Fruit fly (Drosophila melanogaster) whole organism, embryonic: ENCODE data around the gene CG5521.

Experiments
- Abd-B ChIP-seq: fragments of 200-800 bp; sonication (Bioruptor generic); optimal IDR thresholded peaks from 2 replicates; lab custom pipeline; 2018; ENCODE audit warnings: missing biosample characterization, mild to moderate bottlenecking, missing genetic modification characterization, moderate library complexity
- Ada2b ChIP-seq: fragments of 200-800 bp; sonication (Bioruptor generic); IDR thresholded peaks from 2 replicates; pipeline ENCODE4 v1.3.6; 2022; ENCODE audit warnings: missing biosample characterization, missing genetic modification characterization
- B-H1 ChIP-seq: fragments of 200-800 bp; sonication (Bioruptor generic); IDR thresholded peaks from 3 replicates; pipeline ENCODE4 v1.3.6; 2022; ENCODE audit warnings: missing biosample characterization, missing genetic modification characterization
- BEAF-32 ChIP-seq: fragments of 200-800 bp; sonication (Bioruptor generic); optimal IDR thresholded peaks from 3 replicates; lab custom pipeline; 2017; ENCODE audit warnings: missing biosample characterization, missing genetic modification characterization, mild to moderate bottlenecking, moderate library complexity, missing genetic modification reagents
- CG1024 ChIP-seq: fragments of 200-800 bp; sonication (Bioruptor generic); IDR thresholded peaks from 2 replicates; pipeline ENCODE4 v1.3.6; 2022; ENCODE audit warnings: missing biosample characterization, missing genetic modification characterization
- CG12071 ChIP-seq: fragments of 200-800 bp; sonication (Bioruptor generic); optimal IDR thresholded peaks from 3 replicates; lab custom pipeline; 2018; ENCODE audit warnings: missing biosample characterization, mild to moderate bottlenecking, missing genetic modification characterization
- CG12155 ChIP-seq: fragments of 200-800 bp; sonication (Bioruptor generic); optimal IDR thresholded peaks from 3 replicates; lab custom pipeline; 2016; ENCODE audit warnings: missing biosample characterization, missing genetic modification characterization
- CG12219 ChIP-seq: fragments of 200-800 bp; sonication (Bioruptor generic); optimal IDR thresholded peaks from 3 replicates; lab custom pipeline; 2018; ENCODE audit warnings: missing biosample characterization, mild to moderate bottlenecking, missing genetic modification characterization
- CG13894 ChIP-seq: fragments of 200-800 bp; sonication (Bioruptor generic); optimal IDR thresholded peaks from 3 replicates; lab custom pipeline; 2018; ENCODE audit warnings: missing biosample characterization, mild to moderate bottlenecking, missing genetic modification characterization, moderate library complexity
- CG1529 ChIP-seq: fragments of 200-800 bp; sonication (Bioruptor generic); optimal IDR thresholded peaks from 3 replicates; lab custom pipeline; 2018; ENCODE audit warnings: missing biosample characterization, missing genetic modification characterization
- CG16863 ChIP-seq: fragments of 200-800 bp; sonication (Bioruptor generic); optimal IDR thresholded peaks from 3 replicates; lab custom pipeline; 2016; ENCODE audit warnings: missing biosample characterization, missing genetic modification characterization
- CG17328 ChIP-seq: fragments of 200-800 bp; sonication (Bioruptor generic); IDR thresholded peaks from 2 replicates; pipeline ENCODE4 v1.3.6; 2022; ENCODE audit warnings: missing biosample characterization, missing genetic modification characterization
- CG17568 ChIP-seq: fragments of 200-800 bp; sonication (Bioruptor generic); optimal IDR thresholded peaks from 2 replicates; lab custom pipeline; 2018; ENCODE audit warnings: missing biosample characterization, mild to moderate bottlenecking, missing genetic modification characterization, moderate library complexity
- CG1792 ChIP-seq: fragments of 200-800 bp; sonication (Bioruptor generic); optimal IDR thresholded peaks from 2 replicates; lab custom pipeline; 2016; ENCODE audit warnings: missing biosample characterization, missing genetic modification characterization
- CG18011 ChIP-seq: fragments of 200-800 bp; sonication (Bioruptor generic); optimal IDR thresholded peaks from 2 replicates; lab custom pipeline; 2017; ENCODE audit warnings: missing biosample characterization, missing genetic modification characterization, mild to moderate bottlenecking, moderate library complexity, missing genotype
- CG2875 ChIP-seq: fragments of 200-800 bp; sonication (Bioruptor generic); optimal IDR thresholded peaks from 2 replicates; lab custom pipeline; 2017; ENCODE audit warnings: missing biosample characterization, mild to moderate bottlenecking, missing genetic modification characterization, missing genetic modification reagents
- CG34224 ChIP-seq: fragments of 200-800 bp; sonication (Bioruptor generic); IDR thresholded peaks from 3 replicates; pipeline ENCODE4 v1.3.6; 2022; ENCODE audit warnings: missing biosample characterization, missing genetic modification characterization; ENCODE audit not compliant: partially characterized antibody
- CG6689 ChIP-seq: fragments of 200-800 bp; sonication (Bioruptor generic); IDR thresholded peaks from 2 replicates; pipeline ENCODE4 v1.3.6; 2022; ENCODE audit warnings: missing biosample characterization, missing genetic modification characterization
- CG6765 ChIP-seq: fragments of 200-800 bp; sonication (Bioruptor generic); optimal IDR thresholded peaks from 3 replicates; lab custom pipeline; 2017; ENCODE audit warnings: missing biosample characterization, mild to moderate bottlenecking, missing genetic modification characterization
- CG8089 ChIP-seq: fragments of 200-800 bp; sonication (Bioruptor generic); optimal IDR thresholded peaks from 3 replicates; lab custom pipeline; 2016; ENCODE audit warnings: missing biosample characterization, missing genetic modification characterization
- Chrac-16 ChIP-seq: fragments of 200-800 bp; sonication (Bioruptor generic); optimal IDR thresholded peaks from 3 replicates; lab custom pipeline; 2016; ENCODE audit warnings: missing biosample characterization, missing genetic modification characterization
- Dbx ChIP-seq: fragments of 200-800 bp; sonication (Bioruptor generic); IDR thresholded peaks from 3 replicates; pipeline ENCODE4 v1.3.6; 2022; ENCODE audit warnings: missing biosample characterization, missing genetic modification characterization
- Dip2 ChIP-seq: fragments of 200-800 bp; sonication (Bioruptor generic); IDR thresholded peaks from 2 replicates; pipeline ENCODE4 v1.3.6; 2022; ENCODE audit warnings: missing biosample characterization, missing genetic modification characterization
- Doc3 ChIP-seq: fragments of 200-800 bp; sonication (Bioruptor generic); IDR thresholded peaks from 3 replicates; pipeline ENCODE4 v1.3.6; 2022; ENCODE audit warnings: missing biosample characterization, missing genetic modification characterization; ENCODE audit not compliant: partially characterized antibody
- Eip74EF ChIP-seq, 2 experiments: fragments of 200-800 bp in 1 of 2; fragments of >200 bp in 1 of 2; sonication (Bioruptor generic) in 1 of 2; optimal IDR thresholded peaks; 2 replicates each; lab custom pipeline; 2017 to 2019; ENCODE audit warnings: missing biosample characterization in 2 of 2, missing genetic modification characterization in 2 of 2, mild to moderate bottlenecking in 1 of 2, moderate library complexity in 1 of 2
- Fer1 ChIP-seq: fragments of 200-800 bp; sonication (Bioruptor generic); optimal IDR thresholded peaks from 2 replicates; lab custom pipeline; 2017; ENCODE audit warnings: missing biosample characterization, mild to moderate bottlenecking, missing genetic modification characterization
- Fer3 ChIP-seq: fragments of 200-800 bp; sonication (Bioruptor generic); optimal IDR thresholded peaks from 2 replicates; lab custom pipeline; 2018; ENCODE audit warnings: missing biosample characterization, mild to moderate bottlenecking, missing genetic modification characterization, moderate library complexity
- Mes4 ChIP-seq: fragments of 200-800 bp; sonication (Bioruptor generic); optimal IDR thresholded peaks from 2 replicates; lab custom pipeline; 2016; ENCODE audit warnings: missing biosample characterization, missing genetic modification characterization
- Mrtf ChIP-seq: fragments of 200-800 bp; sonication (Bioruptor generic); IDR thresholded peaks from 3 replicates; pipeline ENCODE4 v1.3.6; 2022; ENCODE audit warnings: missing biosample characterization, missing genetic modification characterization
- NFAT ChIP-seq: fragments of 200-800 bp; sonication (Bioruptor generic); IDR thresholded peaks from 2 replicates; pipeline ENCODE4 v1.3.6; 2022; ENCODE audit warnings: missing biosample characterization, missing genetic modification characterization
- Optix ChIP-seq: fragments of 200-800 bp; sonication (Bioruptor generic); IDR thresholded peaks from 3 replicates; pipeline ENCODE4 v1.3.6; 2022; ENCODE audit warnings: missing biosample characterization, missing genetic modification characterization
- Poxn ChIP-seq: fragments of 200-800 bp; sonication (Bioruptor generic); IDR thresholded peaks from 2 replicates; pipeline ENCODE4 v1.3.6; 2022; ENCODE audit warnings: missing biosample characterization, missing genetic modification characterization
- Spps ChIP-seq: fragments of 200-800 bp; sonication (Bioruptor generic); optimal IDR thresholded peaks from 2 replicates; lab custom pipeline; 2018; ENCODE audit warnings: missing biosample characterization, mild to moderate bottlenecking, missing genetic modification characterization
- YL-1 ChIP-seq: fragments of 200-800 bp; sonication (Bioruptor generic); optimal IDR thresholded peaks from 3 replicates; lab custom pipeline; 2017; ENCODE audit warnings: missing biosample characterization, mild to moderate bottlenecking, missing genetic modification characterization
- ab ChIP-seq: fragments of 200-800 bp; sonication (Bioruptor generic); optimal IDR thresholded peaks from 2 replicates; lab custom pipeline; 2016; ENCODE audit warnings: missing biosample characterization, missing genetic modification characterization
- ac ChIP-seq: fragments of 200-800 bp; sonication (Bioruptor generic); optimal IDR thresholded peaks from 3 replicates; lab custom pipeline; 2017; ENCODE audit warnings: missing biosample characterization, mild to moderate bottlenecking, missing genetic modification characterization
- bab2 ChIP-seq: fragments of 200-800 bp; sonication (Bioruptor generic); optimal IDR thresholded peaks from 2 replicates; lab custom pipeline; 2016; ENCODE audit warnings: missing biosample characterization, missing genetic modification characterization
- cas ChIP-seq: fragments of 200-800 bp; sonication (Bioruptor generic); IDR thresholded peaks from 2 replicates; pipeline ENCODE4 v1.3.6; 2022; ENCODE audit warnings: missing biosample characterization, missing genetic modification characterization
- da ChIP-seq: fragments of 200-800 bp; sonication (Bioruptor generic); optimal IDR thresholded peaks from 2 replicates; lab custom pipeline; 2016; ENCODE audit warnings: missing biosample characterization, missing genetic modification characterization
- exex ChIP-seq: fragments of 200-800 bp; sonication (Bioruptor generic); optimal IDR thresholded peaks from 4 replicates; lab custom pipeline; 2018; ENCODE audit warnings: missing biosample characterization, mild to moderate bottlenecking, missing genetic modification characterization, moderate library complexity
- fd102C ChIP-seq: fragments of 200-800 bp; sonication (Bioruptor generic); optimal IDR thresholded peaks from 2 replicates; lab custom pipeline; 2018; ENCODE audit warnings: missing biosample characterization, mild to moderate bottlenecking, missing genetic modification characterization, moderate library complexity
- luna ChIP-seq: fragments of 200-800 bp; sonication (Bioruptor generic); optimal IDR thresholded peaks from 2 replicates; lab custom pipeline; 2016; ENCODE audit warnings: missing biosample characterization, missing genetic modification characterization
- mam ChIP-seq: fragments of 200-800 bp; sonication (Bioruptor generic); optimal IDR thresholded peaks from 3 replicates; lab custom pipeline; 2016; ENCODE audit warnings: missing biosample characterization, missing genetic modification characterization
- mirr ChIP-seq: fragments of 200-800 bp; sonication (Bioruptor generic); optimal IDR thresholded peaks from 3 replicates; lab custom pipeline; 2018; ENCODE audit warnings: missing biosample characterization, mild to moderate bottlenecking, missing genetic modification characterization
- p53 ChIP-seq: fragments of 200-800 bp; sonication (Bioruptor generic); optimal IDR thresholded peaks from 2 replicates; lab custom pipeline; 2016; ENCODE audit warnings: missing biosample characterization, missing genetic modification characterization
- pita ChIP-seq: fragments of 200-800 bp; sonication (Bioruptor generic); optimal IDR thresholded peaks from 2 replicates; lab custom pipeline; 2017; ENCODE audit warnings: missing biosample characterization, mild to moderate bottlenecking, missing genetic modification characterization
- pros ChIP-seq: fragments of 200-800 bp; sonication (Bioruptor generic); optimal IDR thresholded peaks from 3 replicates; lab custom pipeline; 2019; ENCODE audit warnings: missing biosample characterization, mild to moderate bottlenecking, missing genetic modification characterization, moderate library complexity
- rib ChIP-seq: fragments of 200-800 bp; sonication (Bioruptor generic); IDR thresholded peaks from 2 replicates; pipeline ENCODE4 v1.3.6; 2022; ENCODE audit warnings: missing biosample characterization, missing genetic modification characterization
- slbo ChIP-seq: fragments of 200-800 bp; sonication (Bioruptor generic); IDR thresholded peaks from 2 replicates; pipeline ENCODE4 v1.3.6; 2022; ENCODE audit warnings: missing biosample characterization, missing genetic modification characterization
- ttk ChIP-seq: fragments of 200-800 bp; sonication (Bioruptor generic); IDR thresholded peaks from 2 replicates; pipeline ENCODE4 v2.1.2; 2022; ENCODE audit warnings: missing biosample characterization, missing genetic modification characterization
- zfh1 ChIP-seq: fragments of 200-800 bp; sonication (Bioruptor generic); IDR thresholded peaks from 3 replicates; pipeline ENCODE4 v1.3.6; 2022; ENCODE audit warnings: missing biosample characterization, missing genetic modification characterization
- zfh2 ChIP-seq: fragments of 200-800 bp; sonication (Bioruptor generic); optimal IDR thresholded peaks from 2 replicates; lab custom pipeline; 2016; ENCODE audit warnings: missing biosample characterization, missing genetic modification characterization

Gene CG5521

DNA sequence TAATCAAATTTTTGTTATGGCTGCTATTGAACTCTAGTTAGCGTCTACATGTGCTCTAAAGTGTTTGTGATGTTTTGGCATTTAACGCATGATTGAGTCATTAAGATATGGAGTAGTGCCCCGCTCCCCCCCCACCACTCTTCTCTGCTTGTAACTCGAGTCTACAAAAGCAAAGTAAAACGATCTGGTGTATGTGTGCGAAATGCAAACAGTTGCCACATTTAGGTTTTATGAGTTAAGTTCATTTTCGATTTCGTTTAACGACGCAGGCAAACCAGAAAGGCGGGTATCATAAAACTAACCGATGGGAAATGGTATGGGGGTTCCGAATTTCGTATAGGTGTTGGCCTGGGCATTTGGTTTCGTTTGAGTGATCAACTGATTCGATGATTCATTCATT lies 32.2 kb upstream of the CG5521 start (continued):
- peak; percentile 42 for TF ChIP-seq CG12071
- TF ChIP-seq da (GFP tag; lab: Kevin White, UChicago), result no peak
- no peak for TF ChIP-seq Eip74EF (GFP tag; optimal IDR thresholded peaks at IDR 0.05; lab: Kevin White, UChicago)
- TF ChIP-seq p53 (GFP tag; lab: Kevin White, UChicago), result no peak
- no peak for TF ChIP-seq CG17568 (GFP tag; lab: Kevin White, UChicago)
- no peak for TF ChIP-seq CG18011
- TF ChIP-seq B-H1, result no peak
- TF ChIP-seq pros (GFP tag; lab: Kevin White, UChicago), result no peak
- TF ChIP-seq rib, result no peak
- peak; percentile 48 for TF ChIP-seq Abd-B (GFP tag; lab: Kevin White, UChicago)
- no peak for TF ChIP-seq zfh1 (GFP tag; lab: Robert Waterston, UW)
- no peak for TF ChIP-seq CG6689 (GFP tag; lab: Robert Waterston, UW)
- TF ChIP-seq CG34224 (GFP tag; lab: Robert Waterston, UW), result no peak
- no peak for TF ChIP-seq CG12219 (GFP tag; lab: Kevin White, UChicago)
- no peak for TF ChIP-seq BEAF-32 (GFP tag; lab: Kevin White, UChicago)
- TF ChIP-seq Doc3 (GFP tag; lab: Robert Waterston, UW), result no peak
- no peak for TF ChIP-seq Optix (GFP tag; lab: Robert Waterston, UW)
- no peak for TF ChIP-seq ac (GFP tag; lab: Kevin White, UChicago)
- peak; percentile 25 for TF ChIP-seq exex
- peak; percentile 70 for TF ChIP-seq CG13894 (tag; lab: Kevin White, UChicago)
- TF ChIP-seq NFAT (GFP tag; lab: Robert Waterston, UW), result peak; percentile 22; the same call in 1 of the 2 replicates
- no peak for TF ChIP-seq CG6765 (GFP tag; lab: Kevin White, UChicago)
- TF ChIP-seq Mes4 (GFP tag; lab: Kevin White, UChicago), result no peak
- no peak for TF ChIP-seq Chrac-16
- TF ChIP-seq ab, result no peak
- no peak for TF ChIP-seq CG1792 (GFP tag; lab: Kevin White, UChicago)
- TF ChIP-seq Dbx (GFP tag; lab: Robert Waterston, UW), result 0 out of 3 replicates have a peak, but pooled peaks have one; percentile 30
- TF ChIP-seq fd102C (GFP tag; lab: Kevin White, UChicago), result no peak
- no peak for TF ChIP-seq Poxn (GFP tag; lab: Robert Waterston, UW)
- peak; percentile 30 for TF ChIP-seq Fer1 (GFP tag; lab: Kevin White, UChicago)
- no peak for TF ChIP-seq CG16863 (GFP tag; lab: Kevin White, UChicago)
- 0 out of 3 replicates have a peak, but pooled peaks have one; percentile 40 for TF ChIP-seq Mrtf (GFP tag; lab: Robert Waterston, UW)
- no peak for TF ChIP-seq CG1529
- TF ChIP-seq Ada2b, result no peak
- TF ChIP-seq slbo (GFP tag; lab: Robert Waterston, UW), result 0 out of 2 replicates have a peak, but pooled peaks have one; percentile 26
- no peak for TF ChIP-seq CG8089
- no peak for TF ChIP-seq YL-1
- TF ChIP-seq zfh2 (GFP tag; lab: Kevin White, UChicago), result no peak
- TF ChIP-seq Fer3, result peak; percentile 12
- no peak for TF ChIP-seq CG17328 (GFP tag; lab: Robert Waterston, UW)
- TF ChIP-seq Dip2, result no peak
- no peak for TF ChIP-seq cas (GFP tag; lab: Robert Waterston, UW)
- TF ChIP-seq CG2875, result no peak
- TF ChIP-seq CG1024 (GFP tag; lab: Robert Waterston, UW), result no peak
- no peak for TF ChIP-seq luna (GFP tag; lab: Kevin White, UChicago)
- TF ChIP-seq bab2, result no peak
- TF ChIP-seq CG12155 (GFP tag; lab: Kevin White, UChicago), result no peak
- peak; percentile 74 for TF ChIP-seq mirr (GFP tag; lab: Kevin White, UChicago)
- TF ChIP-seq mam (GFP tag; lab: Kevin White, UChicago), result no peak
- no peak for TF ChIP-seq Spps (tag; lab: Kevin White, UChicago)
- no peak for TF ChIP-seq ttk (GFP tag; lab: Robert Waterston, UW)
- no peak for TF ChIP-seq pita (GFP tag; lab: Kevin White, UChicago)
